Worm (Caenorhabditis elegans): ENCODE data around the gene nex-3.

nex-3 gene

ce11 chrIII:4404339-4404836, 37.5 kb upstream of the nex-3 start, which contains the start of the genes R07E5.17 and snfc-5 (continued):
- TF ChIP-seq atf-7 (tag; optimal IDR thresholded peaks at IDR 0.05) (no peak), nhr-179 (tag; optimal IDR thresholded peaks at IDR 0.05) (no peak), cebp-2 (GFP tag; IDR thresholded peaks at IDR 0.05) (no peak), hsf-1 (GFP tag; IDR thresholded peaks at IDR 0.05) (no peak), F33H1.4 (GFP tag; IDR thresholded peaks at IDR 0.05) (no peak), sea-2 (GFP tag; IDR thresholded peaks at IDR 0.05) (no peak), lsy-27 (tag; optimal IDR thresholded peaks at IDR 0.05; ENCODE audit: borderline replicate concordance, insufficient read depth) (no peak), F23B12.7 (tag; optimal IDR thresholded peaks at IDR 0.05; ENCODE audit: insufficient read depth) (peak; percentile 32), pbrm-1 (GFP tag; IDR thresholded peaks at IDR 0.05) (no peak), dpl-1 (GFP tag; optimal IDR thresholded peaks at IDR 0.05) (no peak), dox-1 (GFP tag; IDR thresholded peaks at IDR 0.05) (0 out of 2 replicates have a peak, but pooled peaks have one; percentile 28), F55B11.4 (tag; optimal IDR thresholded peaks at IDR 0.05; ENCODE audit: borderline replicate concordance, insufficient read depth) (no peak), ceh-40 (GFP tag; IDR thresholded peaks at IDR 0.05) (no peak), lir-1 (GFP tag; conservative IDR thresholded peaks at IDR 0.05) (no peak), madf-6 (GFP tag; IDR thresholded peaks at IDR 0.05) (no peak), dpff-1 (tag; optimal IDR thresholded peaks at IDR 0.05) (no peak), madf-3 (GFP tag; IDR thresholded peaks at IDR 0.05) (peak; percentile 92), F57C9.4 (tag; optimal IDR thresholded peaks at IDR 0.05) (no peak)

DNA sequence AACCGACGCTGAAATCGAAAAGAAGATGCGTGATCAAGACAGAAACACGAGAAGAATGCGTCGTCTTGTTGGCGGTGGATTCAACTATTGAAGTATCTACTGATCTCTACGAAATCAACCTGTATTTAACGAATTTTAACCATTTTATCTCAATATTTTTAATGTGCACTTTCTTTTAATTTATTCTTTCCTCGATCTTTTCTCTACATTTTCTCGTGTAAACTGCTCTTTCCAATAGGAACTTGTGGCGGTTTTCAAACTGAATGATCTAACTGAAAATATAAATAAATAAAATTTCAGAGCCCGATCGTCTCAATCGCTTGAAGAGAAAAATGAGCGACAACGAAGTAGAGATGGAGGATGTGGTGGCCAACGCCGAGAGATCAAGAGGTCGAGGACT, 35.9 kb upstream of the nex-3 start, which contains the start of gene rnp-4:
rnp-4 (plus strand) TSS at position 301 of the 400 bp plus-strand sequence.
- peak; percentile 39; the same call in 1 of the 2 replicates for TF ChIP-seq lin-26 (GFP tag; IDR thresholded peaks at IDR 0.05)
- TF ChIP-seq ceh-27 (GFP tag; optimal IDR thresholded peaks at IDR 0.05) = no peak
- TF ChIP-seq Y53G8AR.9 (GFP tag; conservative IDR thresholded peaks at IDR 0.05) = 0 out of 2 replicates have a peak, but pooled peaks have one; percentile 17
- TF ChIP-seq B0019.2 (GFP tag; conservative IDR thresholded peaks at IDR 0.05) = no peak
- no peak for TF ChIP-seq dox-1 (GFP tag; IDR thresholded peaks at IDR 0.05)
- no peak for TF ChIP-seq ztf-18 (tag; optimal IDR thresholded peaks at IDR 0.05)
- TF ChIP-seq let-607 (tag; optimal IDR thresholded peaks at IDR 0.05) = no peak
- TF ChIP-seq hsf-1 (GFP tag; IDR thresholded peaks at IDR 0.05) = 0 out of 2 replicates have a peak, but pooled peaks have one; percentile 29
- TF ChIP-seq die-1 (tag; optimal IDR thresholded peaks at IDR 0.05) = no peak

ce11 chrIII:4407144-4407543, 34.7 kb upstream of the nex-3 start, which contains the start of gene prdx-3:
prdx-3 (plus strand) TSS chrIII:4407444.
- TF ChIP-seq ccch-3 (GFP tag; optimal IDR thresholded peaks at IDR 0.05) (no peak), madf-10 (tag; optimal IDR thresholded peaks at IDR 0.05) (no peak), Y56A3A.18 (GFP tag; IDR thresholded peaks at IDR 0.05) (no peak), F10E7.11 (tag; optimal IDR thresholded peaks at IDR 0.05) (no peak), xnd-1 (tag; optimal IDR thresholded peaks at IDR 0.05) (no peak), lag-1 (GFP tag; IDR thresholded peaks at IDR 0.05) (no peak), F49E8.2 (tag; optimal IDR thresholded peaks at IDR 0.05; ENCODE audit: insufficient read depth) (no peak), dox-1 (GFP tag; IDR thresholded peaks at IDR 0.05) (no peak), ztf-26 (tag; optimal IDR thresholded peaks at IDR 0.05) (no peak), unc-130 (GFP tag; optimal IDR thresholded peaks at IDR 0.05) (no peak), F33H1.4 (GFP tag; IDR thresholded peaks at IDR 0.05) (no peak), somi-1 (GFP tag; optimal IDR thresholded peaks at IDR 0.05) (no peak), Y53G8AR.9 (GFP tag; conservative IDR thresholded peaks at IDR 0.05) (no peak), D2030.7 (GFP tag; IDR thresholded peaks at IDR 0.05) (no peak)
